Worm (Caenorhabditis elegans) whole organism, late embryonic: ENCODE data around the gene miz-1.

ENCODE experiments used
- C08G9.2 ChIP-seq: sonication (generic microtip); optimal IDR thresholded peaks from 2 replicates; lab custom pipeline; 2016; ENCODE audit warnings: mild to moderate bottlenecking, missing genetic modification characterization, moderate library complexity, missing compliant biosample characterization
- C38D4.7 ChIP-seq: fragments of 200-800 bp; sonication (Bioruptor generic); optimal IDR thresholded peaks from 2 replicates; lab custom pipeline; 2018; ENCODE audit warnings: mild to moderate bottlenecking, missing genetic modification characterization, moderate library complexity, missing compliant biosample characterization
- ama-1 ChIP-seq: fragments of 150-350 bp; optimal IDR thresholded peaks from 2 replicates; lab custom pipeline; 2014
- che-1 ChIP-seq: sonication (generic microtip); optimal IDR thresholded peaks from 2 replicates; lab custom pipeline; 2016; ENCODE audit warnings: mild to moderate bottlenecking, missing genetic modification characterization, missing compliant biosample characterization
- fkh-10 ChIP-seq: fragments of 150-350 bp; optimal IDR thresholded peaks from 2 replicates; lab custom pipeline; 2014; ENCODE audit warnings: missing biosample characterization, missing genetic modification reagents, missing genetic modification characterization
- hlh-15 ChIP-seq: sonication (generic microtip); optimal IDR thresholded peaks from 2 replicates; lab custom pipeline; 2016; ENCODE audit warnings: missing genetic modification characterization, missing compliant biosample characterization
- hlh-30 ChIP-seq: sonication (generic microtip); optimal IDR thresholded peaks from 2 replicates; lab custom pipeline; 2017; ENCODE audit warnings: antibody characterized with exemption, missing genetic modification characterization, missing compliant biosample characterization; ENCODE audit not compliant: insufficient read depth
- hlh-6 ChIP-seq: sonication (generic microtip); optimal IDR thresholded peaks from 2 replicates; lab custom pipeline; 2016; ENCODE audit warnings: missing genotype, missing genetic modification characterization, missing compliant biosample characterization
- nhr-11 ChIP-seq: fragments of 150-350 bp; optimal IDR thresholded peaks from 2 replicates; lab custom pipeline; 2014; ENCODE audit warnings: missing biosample characterization, missing genetic modification characterization
- pha-2 ChIP-seq: sonication (generic microtip); optimal IDR thresholded peaks from 2 replicates; lab custom pipeline; 2017; ENCODE audit warnings: mild to moderate bottlenecking, missing genetic modification characterization, missing compliant biosample characterization
- pha-4 ChIP-seq: fragments of 150-350 bp; optimal IDR thresholded peaks from 2 replicates; lab custom pipeline; 2018; ENCODE audit warnings: missing biosample characterization, missing genetic modification reagents, missing genetic modification characterization
- unc-42 ChIP-seq: sonication (generic microtip); optimal IDR thresholded peaks from 2 replicates; lab custom pipeline; 2016; ENCODE audit warnings: missing genotype, missing genetic modification characterization, missing compliant biosample characterization

ce11 chrIV:10799354-10799753 is 12.8 kb upstream of the miz-1 start, which contains the start of gene zipt-2.1:
- TF ChIP-seq hlh-6 (tag; lab: Kevin White, UChicago), result no peak
- no peak for TF ChIP-seq hlh-15 (tag; lab: Kevin White, UChicago)
- TF ChIP-seq nhr-11, result no peak
- TF ChIP-seq ama-1 (lab: Kevin White, UChicago), result no peak
- TF ChIP-seq pha-2 (tag; lab: Kevin White, UChicago), result no peak
- TF ChIP-seq unc-42 (tag; lab: Kevin White, UChicago), result no peak
- no peak for TF ChIP-seq fkh-10 (GFP tag; lab: Kevin White, UChicago)
- TF ChIP-seq C08G9.2 (tag; lab: Kevin White, UChicago), result no peak
- TF ChIP-seq hlh-30 (tag; lab: Kevin White, UChicago), result no peak
- no peak for TF ChIP-seq che-1 (tag; lab: Kevin White, UChicago)
- TF ChIP-seq C38D4.7 (GFP tag; lab: Kevin White, UChicago), result no peak
- no peak for TF ChIP-seq pha-4
